Worm (Caenorhabditis elegans): ENCODE measurements around the gene W09D6.5.

The W09D6.5 gene

DNA sequence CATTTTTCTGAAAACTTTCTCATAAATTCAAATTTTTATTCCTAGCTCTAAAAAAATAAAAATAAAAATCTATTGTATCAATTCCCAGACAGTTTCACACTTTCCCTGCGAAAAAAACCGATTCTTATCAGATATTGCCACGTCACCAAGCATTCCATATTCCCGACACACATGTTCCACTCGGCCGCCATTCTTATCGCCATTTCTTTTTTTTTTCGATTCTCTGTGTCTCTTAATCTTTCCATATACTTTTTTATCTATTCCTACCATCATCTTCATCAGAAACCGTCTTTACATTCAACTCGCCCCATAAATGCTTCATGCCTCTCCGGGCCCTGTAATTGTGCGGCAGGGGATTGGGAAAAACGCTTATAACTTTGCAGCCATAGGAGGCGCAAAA lies 845 bp upstream of the W09D6.5 start (continued):
- TF ChIP-seq D1046.2 (GFP tag; IDR thresholded peaks at IDR 0.05) = no peak
- TF ChIP-seq egl-43 (GFP tag; IDR thresholded peaks at IDR 0.05) = no peak
- no peak for TF ChIP-seq zip-11 (GFP tag; IDR thresholded peaks at IDR 0.05)
- TF ChIP-seq mdt-29 (GFP tag; IDR thresholded peaks at IDR 0.05) = no peak
- TF ChIP-seq nhr-111 (GFP tag; optimal IDR thresholded peaks at IDR 0.05) = no peak
- peak in 1 of 2 experiments; percentile 8 for TF ChIP-seq lsy-2 (tag; optimal IDR thresholded peaks at IDR 0.05)
- TF ChIP-seq set-16 (GFP tag; IDR thresholded peaks at IDR 0.05) = no peak
- TF ChIP-seq egl-27 (tag; optimal IDR thresholded peaks at IDR 0.05) = no peak
- no peak for TF ChIP-seq cey-2 (tag; optimal IDR thresholded peaks at IDR 0.05; ENCODE audit: borderline replicate concordance, insufficient read depth)
- peak; percentile 75 for TF ChIP-seq dmd-6 (GFP tag; IDR thresholded peaks at IDR 0.05)
- no peak for TF ChIP-seq hmg-1.1 (GFP tag; IDR thresholded peaks at IDR 0.05)
- TF ChIP-seq daf-16 (GFP tag; optimal IDR thresholded peaks at IDR 0.05) = no peak
- peak; percentile 53 for TF ChIP-seq daf-16 (tag; optimal IDR thresholded peaks at IDR 0.05)
- TF ChIP-seq mep-1 (tag; optimal IDR thresholded peaks at IDR 0.05) = peak; percentile 3
- TF ChIP-seq nhr-41 (GFP tag; IDR thresholded peaks at IDR 0.05) = no peak
- no peak for TF ChIP-seq daf-8 (GFP tag; IDR thresholded peaks at IDR 0.05)
- no peak for TF ChIP-seq mes-2 (tag; optimal IDR thresholded peaks at IDR 0.05; ENCODE audit: poor library complexity, severe bottlenecking)
- no peak for TF ChIP-seq tra-1 (GFP tag; IDR thresholded peaks at IDR 0.05)
- no peak for TF ChIP-seq skn-1 (tag; optimal IDR thresholded peaks at IDR 0.05)
- TF ChIP-seq unc-39 (tag; optimal IDR thresholded peaks at IDR 0.05) = no peak
- TF ChIP-seq Y105C5A.15 (GFP tag; IDR thresholded peaks at IDR 0.05) = no peak
- no peak for TF ChIP-seq snpc-1.2 (GFP tag; IDR thresholded peaks at IDR 0.05)
- no peak for TF ChIP-seq nhr-10 (tag; optimal IDR thresholded peaks at IDR 0.05)
- no peak for TF ChIP-seq ZK546.5 (tag; optimal IDR thresholded peaks at IDR 0.05)
- no peak for TF ChIP-seq sdz-12 (GFP tag; optimal IDR thresholded peaks at IDR 0.05)
- no peak for TF ChIP-seq F10B5.3 (tag; optimal IDR thresholded peaks at IDR 0.05)
- TF ChIP-seq daf-19 (GFP tag; conservative IDR thresholded peaks at IDR 0.05) = no peak
- no peak for TF ChIP-seq F49E8.2 (tag; optimal IDR thresholded peaks at IDR 0.05; ENCODE audit: borderline replicate concordance)
- TF ChIP-seq hlh-30 (tag; optimal IDR thresholded peaks at IDR 0.05; ENCODE audit: insufficient read depth) = no peak
- no peak for TF ChIP-seq nhr-42 (GFP tag; IDR thresholded peaks at IDR 0.05)
- peak in 1 of 2 experiments; percentile 91 for TF ChIP-seq unc-62 (GFP tag; optimal IDR thresholded peaks at IDR 0.05 in 1 of 2)
- TF ChIP-seq unc-62 (tag; optimal IDR thresholded peaks at IDR 0.05) = no peak
- TF ChIP-seq fos-1 (tag; optimal IDR thresholded peaks at IDR 0.05) = no peak
- TF ChIP-seq dve-1 (tag; optimal IDR thresholded peaks at IDR 0.05; ENCODE audit: insufficient read depth) = peak; percentile 88
- peak; percentile 22 for TF ChIP-seq nhr-77 (tag; optimal IDR thresholded peaks at IDR 0.05)
- no peak for TF ChIP-seq php-3 (GFP tag; IDR thresholded peaks at IDR 0.05)
- TF ChIP-seq nhr-76 (tag; optimal IDR thresholded peaks at IDR 0.05) = no peak
- no peak for TF ChIP-seq nhr-6 (tag; optimal IDR thresholded peaks at IDR 0.05)
- TF ChIP-seq saeg-2 (GFP tag; IDR thresholded peaks at IDR 0.05) = no peak
- TF ChIP-seq lim-7 (GFP tag; IDR thresholded peaks at IDR 0.05) = no peak
- TF ChIP-seq zfp-3 (GFP tag; conservative IDR thresholded peaks at IDR 0.05) = no peak
- no peak for TF ChIP-seq madf-5 (GFP tag; IDR thresholded peaks at IDR 0.05)
- no peak for TF ChIP-seq hif-1 (tag; optimal IDR thresholded peaks at IDR 0.05)
- no peak for TF ChIP-seq T20F7.1 (GFP tag; optimal IDR thresholded peaks at IDR 0.05)

Measured in whole organism, L4 larva.